Fruit fly (Drosophila melanogaster) S2 (cell line): ENCODE results near the gene CG5250.

ENCODE experiments used
- CG8478 ChIP-seq: fragments of >200 bp; optimal IDR thresholded peaks from 2 replicates; lab custom pipeline; 2018
- CTCF ChIP-seq, 2 experiments: fragments of >200 bp; optimal IDR thresholded peaks; 2 replicates each; lab custom pipeline; 2018

DNA sequence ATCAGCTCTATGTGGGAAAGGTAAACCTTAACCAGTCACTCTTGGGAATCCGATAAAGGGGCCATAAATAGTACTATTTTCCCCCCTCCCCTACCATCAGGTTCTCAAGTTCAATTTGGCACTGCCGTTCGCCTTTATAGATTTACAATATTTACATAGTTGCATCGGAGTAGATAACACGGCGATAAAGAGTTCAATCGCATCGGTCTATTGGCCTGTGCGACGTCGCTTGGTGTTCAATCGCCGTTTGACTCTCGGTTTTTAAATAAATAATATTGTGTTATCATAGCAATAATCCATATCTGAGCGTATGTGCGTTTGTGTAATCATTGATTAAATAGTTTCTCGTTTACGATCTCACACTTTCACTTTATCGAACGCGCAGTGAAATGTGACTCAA is 21.0 kb upstream of the CG5250 start:
- TF ChIP-seq CG8478 (lab: Kevin White, UChicago) = no peak
- TF ChIP-seq CTCF (optimal IDR thresholded peaks at IDR 0.05; lab: Kevin White, UChicago) = no peak
